Fruit fly (Drosophila melanogaster): ENCODE data around the gene CG11327.

The CG11327 gene

DNA sequence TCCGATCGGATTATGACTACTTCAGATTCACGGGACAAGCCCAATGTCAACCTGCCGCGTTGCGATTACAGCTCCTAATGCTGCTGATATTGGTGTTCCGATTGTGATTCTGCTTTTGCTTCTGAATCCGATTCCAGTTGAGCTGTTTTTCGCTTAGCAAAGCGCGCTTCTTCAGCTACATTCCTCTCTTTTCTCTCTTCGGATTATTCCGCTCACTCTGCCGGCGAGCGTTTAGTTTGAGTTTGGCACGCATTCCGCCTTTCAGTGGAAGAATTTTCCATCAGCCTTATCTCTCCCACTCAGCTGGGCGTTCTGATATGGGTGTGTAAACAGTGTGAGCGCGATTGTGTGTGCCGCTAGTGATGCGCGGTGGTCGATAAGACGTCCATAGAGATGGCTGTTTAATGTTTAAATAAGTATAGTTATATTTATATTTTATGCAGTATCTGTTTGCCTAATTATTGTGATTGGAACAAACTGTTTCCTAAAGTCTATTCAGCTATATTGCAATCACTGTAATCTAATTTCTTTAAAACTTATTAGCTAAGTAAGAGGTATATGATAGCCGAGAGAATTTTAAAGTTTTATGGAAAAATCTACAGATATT lies 18.7 kb downstream of the CG11327 start, which contains the start of gene Galt (continued):
- TF ChIP-seq CG12299 (tag; optimal IDR thresholded peaks at IDR 0.05) (peak; percentile 56), PHDP (tag; optimal IDR thresholded peaks at IDR 0.05) (peak; percentile 64), hbn (GFP tag; IDR thresholded peaks at IDR 0.05; ENCODE audit: partially characterized antibody) (peak; percentile 37; the same call in 1 of the 2 replicates), CG4707 (GFP tag; optimal IDR thresholded peaks at IDR 0.05) (peak; percentile 2), Blimp-1 (GFP tag; optimal IDR thresholded peaks at IDR 0.05) (no peak), sr (GFP tag; IDR thresholded peaks at IDR 0.05) (no peak), CG6272 (GFP tag; IDR thresholded peaks at IDR 0.05) (peak; percentile 21; the same call in 1 of the 2 replicates), CG17328 (GFP tag; IDR thresholded peaks at IDR 0.05) (peak; percentile 49; the same call in 1 of the 2 replicates), CG10267 (tag; optimal IDR thresholded peaks at IDR 0.05) (peak; percentile 66), CG2875 (GFP tag; optimal IDR thresholded peaks at IDR 0.05) (peak; percentile 2), CG2712 (tag; optimal IDR thresholded peaks at IDR 0.05) (peak; percentile 69), CG10209 (GFP tag; optimal IDR thresholded peaks at IDR 0.05) (peak; percentile 20), kah (GFP tag; optimal IDR thresholded peaks at IDR 0.05) (peak; percentile 9), Bteb2 (GFP tag; optimal IDR thresholded peaks at IDR 0.05) (peak; percentile 2), gsb-n (tag; optimal IDR thresholded peaks at IDR 0.05) (peak; percentile 19), Trl (optimal IDR thresholded peaks at IDR 0.05) (peak; percentile 64 to 85), Trl (GFP tag; optimal IDR thresholded peaks at IDR 0.05) (no peak), CG2202 (tag; optimal IDR thresholded peaks at IDR 0.05) (peak; percentile 10), CG9817 (tag; optimal IDR thresholded peaks at IDR 0.05) (peak; percentile 31), Rfx (GFP tag; IDR thresholded peaks at IDR 0.05) (peak; percentile 61), CG9876 (GFP tag; optimal IDR thresholded peaks at IDR 0.05) (no peak), dmrt11E (tag; optimal IDR thresholded peaks at IDR 0.05) (peak; percentile 39), CG18476 (GFP tag; optimal IDR thresholded peaks at IDR 0.05) (no peak), dati (GFP tag; IDR thresholded peaks at IDR 0.05) (no peak), Spps (tag; optimal IDR thresholded peaks at IDR 0.05) (no peak), nmo (GFP tag; optimal IDR thresholded peaks at IDR 0.05) (peak; percentile 52), z (GFP tag; IDR thresholded peaks at IDR 0.05) (peak; percentile 95)

DNA sequence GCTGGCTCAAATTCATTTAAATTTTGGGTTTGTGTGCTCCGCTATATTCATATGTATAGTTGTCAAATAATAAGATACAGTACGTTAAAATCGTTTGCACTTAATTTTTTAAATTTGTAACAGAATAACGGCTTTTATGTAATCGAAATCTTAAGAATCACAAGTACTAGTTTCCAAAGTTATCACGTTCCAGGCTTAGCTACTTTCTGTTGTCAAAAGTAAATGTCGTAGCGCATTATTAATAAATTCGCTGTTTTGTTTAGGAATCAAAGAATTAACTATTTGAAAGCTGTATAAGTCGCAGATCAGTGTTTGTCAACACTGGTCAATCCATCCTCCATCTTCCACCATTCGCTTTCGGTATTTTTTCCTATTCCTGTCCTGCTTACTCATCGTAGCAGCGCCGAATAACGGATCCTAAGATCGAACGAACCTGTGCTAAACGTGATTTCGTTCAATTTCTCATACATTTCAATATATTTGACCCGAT lies 22.9 kb downstream of the CG11327 start, which contains the start of the genes CG13771, CG34310 and cup:
CG13771 (minus strand) TSS at position 51 of the 490 bp plus-strand sequence.
CG34310 (plus strand) TSS at position 103 of the 490 bp plus-strand sequence.
cup (plus strand) TSS at position 103 of the 490 bp plus-strand sequence.
- no peak for TF ChIP-seq fu2 (GFP tag; optimal IDR thresholded peaks at IDR 0.05)
- no peak for TF ChIP-seq sisA (GFP tag; IDR thresholded peaks at IDR 0.05)
- TF ChIP-seq usp (GFP tag; optimal IDR thresholded peaks at IDR 0.05), result no peak
- TF ChIP-seq Dp (GFP tag; optimal IDR thresholded peaks at IDR 0.05), result peak; percentile 17
- no peak for TF ChIP-seq CG12104 (GFP tag; optimal IDR thresholded peaks at IDR 0.05)
- TF ChIP-seq dysf (GFP tag; IDR thresholded peaks at IDR 0.05), result no peak
- TF ChIP-seq Ets97D (GFP tag; optimal IDR thresholded peaks at IDR 0.05), result peak; percentile 18
- no peak for TF ChIP-seq TFAM (GFP tag; optimal IDR thresholded peaks at IDR 0.05)
- TF ChIP-seq stwl (tag; optimal IDR thresholded peaks at IDR 0.05), result peak; percentile 74
- TF ChIP-seq Rfx (GFP tag; IDR thresholded peaks at IDR 0.05), result no peak
- peak; percentile 26 for TF ChIP-seq Med (GFP tag)
- no peak for TF ChIP-seq nom (GFP tag; optimal IDR thresholded peaks at IDR 0.05)
- TF ChIP-seq pzg (GFP tag; optimal IDR thresholded peaks at IDR 0.05), result peak; percentile 9
- TF ChIP-seq kay (GFP tag; optimal IDR thresholded peaks at IDR 0.05), result no peak
- no peak for TF ChIP-seq CG3838 (GFP tag; optimal IDR thresholded peaks at IDR 0.05)
- no peak for TF ChIP-seq so (GFP tag; IDR thresholded peaks at IDR 0.05)
- TF ChIP-seq phol (tag; optimal IDR thresholded peaks at IDR 0.05), result peak; percentile 84
- TF ChIP-seq Pdp1 (GFP tag; optimal IDR thresholded peaks at IDR 0.05), result peak in 1 of 2 experiments; percentile 60
- TF ChIP-seq CG9797 (GFP tag; optimal IDR thresholded peaks at IDR 0.05), result peak; percentile 2
- peak; percentile 60 for TF ChIP-seq Myb (GFP tag; optimal IDR thresholded peaks at IDR 0.05)
- TF ChIP-seq CG3995 (GFP tag; optimal IDR thresholded peaks at IDR 0.05), result peak; percentile 26
- peak; percentile 23 for TF ChIP-seq gfzf (GFP tag; optimal IDR thresholded peaks at IDR 0.05)
- peak; percentile 81 for TF ChIP-seq CG10267 (tag; optimal IDR thresholded peaks at IDR 0.05)
- 0 out of 2 replicates have a peak, but pooled peaks have one; percentile 9 for TF ChIP-seq Awh (GFP tag; IDR thresholded peaks at IDR 0.05)

Data from whole organism, embryonic.